Fruit fly (Drosophila melanogaster): ENCODE data around the gene Cp19.

Gene Cp19

dm6 chr3L:8691891-8692874, 37.5 kb upstream of the Cp19 start (continued):
- peak; percentile 62 for TF ChIP-seq Ssrp (tag; optimal IDR thresholded peaks at IDR 0.05)
- peak; percentile 9 for TF ChIP-seq crc (GFP tag; optimal IDR thresholded peaks at IDR 0.05)
- no peak; the same call in 1 of the 2 replicates for TF ChIP-seq Bgb (GFP tag; IDR thresholded peaks at IDR 0.05; ENCODE audit: partially characterized antibody)
- peak; percentile 4 for TF ChIP-seq unpg (GFP tag; optimal IDR thresholded peaks at IDR 0.05)
- peak; percentile 75 for TF ChIP-seq ftz-f1 (GFP tag; optimal IDR thresholded peaks at IDR 0.05)
- no peak for TF ChIP-seq ro (GFP tag; IDR thresholded peaks at IDR 0.05)
- TF ChIP-seq CG14710 (tag; optimal IDR thresholded peaks at IDR 0.05) = peak; percentile 41
- no peak for TF ChIP-seq CG14860 (GFP tag; IDR thresholded peaks at IDR 0.05; ENCODE audit: partially characterized antibody)
- no peak for TF ChIP-seq abd-A (tag; optimal IDR thresholded peaks at IDR 0.05)
- TF ChIP-seq CG30020 (tag; optimal IDR thresholded peaks at IDR 0.05) = peak; percentile 17
- TF ChIP-seq CG33557 (GFP tag; optimal IDR thresholded peaks at IDR 0.05) = peak; percentile 10
- TF ChIP-seq exex (tag; optimal IDR thresholded peaks at IDR 0.05) = peak; percentile 61
- no peak for TF ChIP-seq Side (GFP tag; optimal IDR thresholded peaks at IDR 0.05)
- TF ChIP-seq Gug (GFP tag; IDR thresholded peaks at IDR 0.05) = peak; percentile 23; the same call in 1 of the 4 replicates
- peak; percentile 10 for TF ChIP-seq CG6854 (GFP tag; optimal IDR thresholded peaks at IDR 0.05)
- peak; percentile 76 for TF ChIP-seq CG9437 (GFP tag; optimal IDR thresholded peaks at IDR 0.05)
- 0 out of 2 replicates have a peak, but pooled peaks have one; percentile 11 for TF ChIP-seq sim (GFP tag; IDR thresholded peaks at IDR 0.05)
- peak; percentile 14 for TF ChIP-seq CG3407 (GFP tag; optimal IDR thresholded peaks at IDR 0.05)
- peak; percentile 43 for TF ChIP-seq CG12104 (GFP tag; optimal IDR thresholded peaks at IDR 0.05)
- TF ChIP-seq cwo (GFP tag; optimal IDR thresholded peaks at IDR 0.05) = peak; percentile 93
- TF ChIP-seq pan (optimal IDR thresholded peaks at IDR 0.05) = no peak
- TF ChIP-seq pan (GFP tag; optimal IDR thresholded peaks at IDR 0.05 in 1 of 2, IDR thresholded peaks at IDR 0.05 in 1 of 2) = peak in 1 of 2 experiments; percentile 32
- 0 out of 3 replicates have a peak, but pooled peaks have one; percentile 5 for TF ChIP-seq gce (GFP tag; IDR thresholded peaks at IDR 0.05)
- peak; percentile 64 for TF ChIP-seq phol (tag; optimal IDR thresholded peaks at IDR 0.05)
- peak; percentile 22 for TF ChIP-seq CG13894 (tag; optimal IDR thresholded peaks at IDR 0.05)
- peak; percentile 68 for TF ChIP-seq CG13775 (GFP tag; optimal IDR thresholded peaks at IDR 0.05)
- TF ChIP-seq CG11398 (GFP tag; optimal IDR thresholded peaks at IDR 0.05) = no peak
- peak; percentile 58 for TF ChIP-seq bcd (GFP tag; optimal IDR thresholded peaks at IDR 0.05)
- peak; percentile 4 to 15 for TF ChIP-seq bsh (GFP tag; optimal IDR thresholded peaks at IDR 0.05)
- peak; percentile 56 for TF ChIP-seq CG3281 (GFP tag; optimal IDR thresholded peaks at IDR 0.05)
- no peak for TF ChIP-seq CTCF (GFP tag; optimal IDR thresholded peaks at IDR 0.05)
- peak; percentile 1 for TF ChIP-seq D19B (GFP tag; optimal IDR thresholded peaks at IDR 0.05)
- no peak for TF ChIP-seq unc-4 (GFP tag; IDR thresholded peaks at IDR 0.05; ENCODE audit: partially characterized antibody)
- TF ChIP-seq sc (optimal IDR thresholded peaks at IDR 0.05) = no peak
- peak; percentile 19 for TF ChIP-seq sc (GFP tag; optimal IDR thresholded peaks at IDR 0.05)
- TF ChIP-seq wor (GFP tag; IDR thresholded peaks at IDR 0.05) = no peak
- peak; percentile 85 for TF ChIP-seq CG9727 (GFP tag; optimal IDR thresholded peaks at IDR 0.05)
- peak; percentile 43 for TF ChIP-seq CG4424 (GFP tag; optimal IDR thresholded peaks at IDR 0.05)
- no peak for TF ChIP-seq scrt (GFP tag; optimal IDR thresholded peaks at IDR 0.05)
- TF ChIP-seq dysf (GFP tag; IDR thresholded peaks at IDR 0.05) = peak; percentile 51; the same call in 2 of the 3 replicates
- TF ChIP-seq CG8290 (GFP tag; optimal IDR thresholded peaks at IDR 0.05) = no peak
- peak in 1 of 2 experiments; percentile 52 for TF ChIP-seq CG8290 (tag; optimal IDR thresholded peaks at IDR 0.05)
- TF ChIP-seq CG18599 (GFP tag; optimal IDR thresholded peaks at IDR 0.05) = peak; percentile 42
- TF ChIP-seq CG15696 (tag; optimal IDR thresholded peaks at IDR 0.05) = peak; percentile 25
- TF ChIP-seq CG11723 (GFP tag; optimal IDR thresholded peaks at IDR 0.05) = peak; percentile 26
- TF ChIP-seq esg (GFP tag; conservative IDR thresholded peaks at IDR 0.05) = 0 out of 2 replicates have a peak, but pooled peaks have one; percentile 4
- TF ChIP-seq CG2120 (GFP tag; optimal IDR thresholded peaks at IDR 0.05) = peak; percentile 18
- peak in 1 of 2 experiments; percentile 92 for TF ChIP-seq Pdp1 (GFP tag; optimal IDR thresholded peaks at IDR 0.05)
